Worm (Caenorhabditis elegans): Measurements from ENCODE around the gene trp-1.

- TF ChIP-seq aly-2 (tag; optimal IDR thresholded peaks at IDR 0.05) = no peak
- TF ChIP-seq ces-1 (GFP tag; optimal IDR thresholded peaks at IDR 0.05) = no peak
- no peak for TF ChIP-seq fkh-10 (GFP tag; optimal IDR thresholded peaks at IDR 0.05)
- TF ChIP-seq nhr-237 (tag; optimal IDR thresholded peaks at IDR 0.05) = no peak
- no peak for TF ChIP-seq nhr-25 (tag; optimal IDR thresholded peaks at IDR 0.05; ENCODE audit: borderline replicate concordance, insufficient read depth)
- TF ChIP-seq F49E8.2 (tag; optimal IDR thresholded peaks at IDR 0.05; ENCODE audit: borderline replicate concordance) = no peak
- TF ChIP-seq mep-1 (tag; optimal IDR thresholded peaks at IDR 0.05) = no peak
These were observed 39.4 kb downstream of the trp-1 start for ce11 chrIII:8574299-8574698.
